Fruit fly (Drosophila melanogaster) whole organism, embryonic: Measurements from ENCODE around the gene AsnRS.

Source experiments
- Atf-2 ChIP-seq: fragments of 200-800 bp; sonication (Bioruptor generic); optimal IDR thresholded peaks from 2 replicates; lab custom pipeline; 2016; ENCODE audit warnings: missing biosample characterization, missing genetic modification characterization
- Awh ChIP-seq: fragments of 200-800 bp; sonication (Bioruptor generic); IDR thresholded peaks from 2 replicates; pipeline ENCODE4, ENCODE4 v1.3.6; 2022; ENCODE audit warnings: missing biosample characterization, missing genetic modification characterization
- Bdp1 ChIP-seq: fragments of 200-800 bp; sonication (Bioruptor generic); optimal IDR thresholded peaks from 3 replicates; lab custom pipeline; 2016; ENCODE audit warnings: missing biosample characterization, missing genetic modification characterization
- Bgb ChIP-seq: fragments of 200-800 bp; sonication (Bioruptor generic); IDR thresholded peaks from 2 replicates; pipeline ENCODE4 v1.3.6; 2022; ENCODE audit warnings: missing biosample characterization, missing genetic modification characterization; ENCODE audit not compliant: partially characterized antibody
- CG10267 ChIP-seq: fragments of 200-800 bp; sonication (Bioruptor generic); optimal IDR thresholded peaks from 2 replicates; lab custom pipeline; 2018; ENCODE audit warnings: missing biosample characterization, mild to moderate bottlenecking, missing genetic modification characterization, moderate library complexity
- CG10274 ChIP-seq: fragments of 200-800 bp; sonication (Bioruptor generic); optimal IDR thresholded peaks from 3 replicates; lab custom pipeline; 2017; ENCODE audit warnings: missing biosample characterization, mild to moderate bottlenecking, missing genetic modification characterization
- CG10543 ChIP-seq: fragments of 200-800 bp; sonication (Bioruptor generic); optimal IDR thresholded peaks from 3 replicates; lab custom pipeline; 2017; ENCODE audit warnings: missing biosample characterization, mild to moderate bottlenecking, missing genetic modification characterization, moderate library complexity
- CG12236 ChIP-seq: fragments of 200-800 bp; sonication (Bioruptor generic); optimal IDR thresholded peaks from 2 replicates; lab custom pipeline; 2016; ENCODE audit warnings: missing biosample characterization, missing genetic modification characterization
- CG12299 ChIP-seq: fragments of 200-800 bp; sonication (Bioruptor generic); optimal IDR thresholded peaks from 2 replicates; lab custom pipeline; 2018; ENCODE audit warnings: missing biosample characterization, mild to moderate bottlenecking, missing genetic modification characterization
- CG12391 ChIP-seq: fragments of 200-800 bp; sonication (Bioruptor generic); optimal IDR thresholded peaks from 3 replicates; lab custom pipeline; 2018; ENCODE audit warnings: missing biosample characterization, mild to moderate bottlenecking, missing genetic modification characterization, moderate library complexity
- CG14050 ChIP-seq: fragments of 200-800 bp; sonication (Bioruptor generic); IDR thresholded peaks from 3 replicates; pipeline ENCODE4 v1.3.6; 2022; ENCODE audit warnings: missing biosample characterization, missing genetic modification characterization
- CG1647 ChIP-seq: fragments of 200-800 bp; sonication (Bioruptor generic); optimal IDR thresholded peaks from 3 replicates; lab custom pipeline; 2016; ENCODE audit warnings: missing biosample characterization, missing genetic modification characterization
- CG17328 ChIP-seq: fragments of 200-800 bp; sonication (Bioruptor generic); IDR thresholded peaks from 2 replicates; pipeline ENCODE4 v1.3.6; 2022; ENCODE audit warnings: missing biosample characterization, missing genetic modification characterization
- CG2129 ChIP-seq: fragments of 200-800 bp; sonication (Bioruptor generic); IDR thresholded peaks from 2 replicates; pipeline ENCODE4 v1.3.6; 2022; ENCODE audit warnings: missing biosample characterization, missing genetic modification characterization; ENCODE audit not compliant: partially characterized antibody
- CG2202 ChIP-seq: fragments of 200-800 bp; sonication (Bioruptor generic); optimal IDR thresholded peaks from 2 replicates; lab custom pipeline; 2018; ENCODE audit warnings: missing biosample characterization, mild to moderate bottlenecking, missing genetic modification characterization
- CG2875 ChIP-seq: fragments of 200-800 bp; sonication (Bioruptor generic); optimal IDR thresholded peaks from 2 replicates; lab custom pipeline; 2017; ENCODE audit warnings: missing biosample characterization, mild to moderate bottlenecking, missing genetic modification characterization, missing genetic modification reagents
- CG4730 ChIP-seq: fragments of 200-800 bp; sonication (Bioruptor generic); IDR thresholded peaks from 2 replicates; pipeline ENCODE4 v1.3.6; 2022; ENCODE audit warnings: missing biosample characterization, missing genetic modification characterization
- CG6813 ChIP-seq: fragments of 200-800 bp; sonication (Bioruptor generic); optimal IDR thresholded peaks from 2 replicates; lab custom pipeline; 2017; ENCODE audit warnings: missing biosample characterization, missing genetic modification characterization, mild to moderate bottlenecking, moderate library complexity, missing genetic modification reagents
- CG7963 ChIP-seq: fragments of 200-800 bp; sonication (Bioruptor generic); IDR thresholded peaks from 3 replicates; pipeline ENCODE4 v1.3.6; 2022; ENCODE audit warnings: missing biosample characterization, missing genetic modification characterization; ENCODE audit not compliant: partially characterized antibody
- Chrac-16 ChIP-seq: fragments of 200-800 bp; sonication (Bioruptor generic); optimal IDR thresholded peaks from 3 replicates; lab custom pipeline; 2016; ENCODE audit warnings: missing biosample characterization, missing genetic modification characterization
- Doc2 ChIP-seq: fragments of 200-800 bp; sonication (Bioruptor generic); IDR thresholded peaks from 2 replicates; pipeline ENCODE4 v1.3.6; 2022; ENCODE audit warnings: missing biosample characterization, missing genetic modification characterization
- Drgx ChIP-seq: fragments of 200-800 bp; sonication (Bioruptor generic); IDR thresholded peaks from 2 replicates; pipeline ENCODE4 v1.3.6; 2022; ENCODE audit warnings: missing biosample characterization, missing genetic modification characterization
- E2f2 ChIP-seq: fragments of 200-800 bp; sonication (Bioruptor generic); IDR thresholded peaks from 2 replicates; pipeline ENCODE4 v1.3.6; 2022; ENCODE audit warnings: missing biosample characterization, missing genetic modification characterization
- Fer2 ChIP-seq: fragments of 200-800 bp; sonication (Bioruptor generic); optimal IDR thresholded peaks from 2 replicates; lab custom pipeline; 2018; ENCODE audit warnings: missing biosample characterization, mild to moderate bottlenecking, missing genetic modification characterization, moderate library complexity
- Hmx ChIP-seq: fragments of 200-800 bp; sonication (Bioruptor generic); optimal IDR thresholded peaks from 2 replicates; lab custom pipeline; 2016; ENCODE audit warnings: missing biosample characterization, missing genetic modification characterization
- Hr39 ChIP-seq: fragments of >200 bp; optimal IDR thresholded peaks from 2 replicates; lab custom pipeline; 2017
- Hsf ChIP-seq: fragments of 200-800 bp; sonication (Bioruptor generic); optimal IDR thresholded peaks from 3 replicates; lab custom pipeline; 2016; ENCODE audit warnings: missing biosample characterization, missing genetic modification characterization
- MESR4 ChIP-seq: fragments of 200-800 bp; sonication (Bioruptor generic); optimal IDR thresholded peaks from 2 replicates; lab custom pipeline; 2018; ENCODE audit warnings: missing biosample characterization, mild to moderate bottlenecking, missing genetic modification characterization, moderate library complexity
- NC2β ChIP-seq: fragments of 200-800 bp; sonication (Bioruptor generic); optimal IDR thresholded peaks from 2 replicates; lab custom pipeline; 2016; ENCODE audit warnings: missing biosample characterization, missing genetic modification characterization
- Ravus ChIP-seq: fragments of 200-800 bp; sonication (Bioruptor generic); IDR thresholded peaks from 2 replicates; pipeline ENCODE4 v1.3.6; 2022; ENCODE audit warnings: missing biosample characterization, missing genetic modification characterization
- Side ChIP-seq: fragments of 200-800 bp; sonication (Bioruptor generic); optimal IDR thresholded peaks from 2 replicates; lab custom pipeline; 2016; ENCODE audit warnings: missing biosample characterization, missing genetic modification characterization
- Sin3A ChIP-seq: fragments of >200 bp; optimal IDR thresholded peaks from 2 replicates; lab custom pipeline; 2018
- Trl ChIP-seq, 3 experiments: fragments of >200 bp in 2 of 3; fragments of 200-800 bp in 1 of 3; sonication (Bioruptor generic) in 1 of 3; optimal IDR thresholded peaks; 2 replicates in 1 of 3; 3 replicates in 2 of 3; lab custom pipeline; 2016 to 2017; ENCODE audit warnings: missing biosample characterization in 1 of 3, missing genetic modification characterization in 1 of 3
- aop ChIP-seq: fragments of 200-800 bp; sonication (Bioruptor generic); IDR thresholded peaks from 2 replicates; pipeline ENCODE4 v1.3.6; 2022; ENCODE audit warnings: missing biosample characterization, missing genetic modification characterization
- crp ChIP-seq, 2 experiments: fragments of 200-800 bp; sonication (Bioruptor generic); optimal IDR thresholded peaks; 2 replicates in 1 of 2; 3 replicates in 1 of 2; lab custom pipeline; 2017; ENCODE audit warnings: missing biosample characterization in 2 of 2, missing genetic modification characterization in 2 of 2, mild to moderate bottlenecking in 1 of 2, moderate library complexity in 1 of 2
- dpn ChIP-seq, 2 experiments: fragments of 200-800 bp; sonication (Bioruptor generic); optimal IDR thresholded peaks; 3 replicates each; lab custom pipeline; 2016; ENCODE audit warnings: missing biosample characterization in 2 of 2, missing genetic modification characterization in 2 of 2
- exex ChIP-seq: fragments of 200-800 bp; sonication (Bioruptor generic); optimal IDR thresholded peaks from 4 replicates; lab custom pipeline; 2018; ENCODE audit warnings: missing biosample characterization, mild to moderate bottlenecking, missing genetic modification characterization, moderate library complexity
- eyg ChIP-seq: fragments of 200-800 bp; sonication (Bioruptor generic); optimal IDR thresholded peaks from 3 replicates; lab custom pipeline; 2016; ENCODE audit warnings: missing biosample characterization, missing genetic modification characterization
- fd3F ChIP-seq: fragments of 200-800 bp; sonication (Bioruptor generic); optimal IDR thresholded peaks from 2 replicates; lab custom pipeline; 2018; ENCODE audit warnings: missing biosample characterization, mild to moderate bottlenecking, missing genetic modification characterization, moderate library complexity
- gsb ChIP-seq: fragments of 200-800 bp; sonication (Bioruptor generic); IDR thresholded peaks from 2 replicates; pipeline ENCODE4 v1.3.6; 2022; ENCODE audit warnings: missing biosample characterization, missing genetic modification characterization
- her ChIP-seq: fragments of 200-800 bp; sonication (Bioruptor generic); optimal IDR thresholded peaks from 2 replicates; lab custom pipeline; 2016; ENCODE audit warnings: missing biosample characterization, missing genetic modification characterization
- mam ChIP-seq: fragments of 200-800 bp; sonication (Bioruptor generic); optimal IDR thresholded peaks from 3 replicates; lab custom pipeline; 2016; ENCODE audit warnings: missing biosample characterization, missing genetic modification characterization
- psq ChIP-seq: fragments of 200-800 bp; sonication (Bioruptor generic); optimal IDR thresholded peaks from 2 replicates; lab custom pipeline; 2017; ENCODE audit warnings: missing biosample characterization, missing genetic modification characterization
- pum ChIP-seq: fragments of 200-800 bp; sonication (Bioruptor generic); optimal IDR thresholded peaks from 2 replicates; lab custom pipeline; 2016; ENCODE audit warnings: missing biosample characterization, missing genetic modification characterization
- ro ChIP-seq: fragments of 200-800 bp; sonication (Bioruptor generic); IDR thresholded peaks from 2 replicates; pipeline ENCODE4 v1.3.6; 2022; ENCODE audit warnings: missing biosample characterization, missing genetic modification characterization
- salm ChIP-seq: fragments of 200-800 bp; sonication (Bioruptor generic); optimal IDR thresholded peaks from 2 replicates; lab custom pipeline; 2018; ENCODE audit warnings: missing biosample characterization, mild to moderate bottlenecking, missing genetic modification characterization
- schlank ChIP-seq: fragments of 200-800 bp; sonication (Bioruptor generic); optimal IDR thresholded peaks from 2 replicates; lab custom pipeline; 2018; ENCODE audit warnings: missing biosample characterization, mild to moderate bottlenecking, missing genetic modification characterization
- sim ChIP-seq: fragments of 200-800 bp; sonication (Bioruptor generic); IDR thresholded peaks from 2 replicates; pipeline ENCODE4 v1.3.6; 2022; ENCODE audit warnings: missing biosample characterization, missing genetic modification characterization
- slbo ChIP-seq: fragments of 200-800 bp; sonication (Bioruptor generic); IDR thresholded peaks from 2 replicates; pipeline ENCODE4 v1.3.6; 2022; ENCODE audit warnings: missing biosample characterization, missing genetic modification characterization
- vvl ChIP-seq: fragments of 200-800 bp; sonication (Bioruptor generic); IDR thresholded peaks from 2 replicates; pipeline ENCODE4 v1.3.6; 2022; ENCODE audit warnings: missing biosample characterization, missing genetic modification characterization
- zen ChIP-seq: fragments of 200-800 bp; sonication (Bioruptor generic); optimal IDR thresholded peaks from 3 replicates; lab custom pipeline; 2018; ENCODE audit warnings: missing biosample characterization, mild to moderate bottlenecking, missing genetic modification characterization, moderate library complexity
- zen2 ChIP-seq: fragments of 200-800 bp; sonication (Bioruptor generic); IDR thresholded peaks from 3 replicates; pipeline ENCODE4 v1.3.6; 2022; ENCODE audit warnings: missing biosample characterization, missing genetic modification characterization; ENCODE audit not compliant: partially characterized antibody

The AsnRS gene

DNA sequence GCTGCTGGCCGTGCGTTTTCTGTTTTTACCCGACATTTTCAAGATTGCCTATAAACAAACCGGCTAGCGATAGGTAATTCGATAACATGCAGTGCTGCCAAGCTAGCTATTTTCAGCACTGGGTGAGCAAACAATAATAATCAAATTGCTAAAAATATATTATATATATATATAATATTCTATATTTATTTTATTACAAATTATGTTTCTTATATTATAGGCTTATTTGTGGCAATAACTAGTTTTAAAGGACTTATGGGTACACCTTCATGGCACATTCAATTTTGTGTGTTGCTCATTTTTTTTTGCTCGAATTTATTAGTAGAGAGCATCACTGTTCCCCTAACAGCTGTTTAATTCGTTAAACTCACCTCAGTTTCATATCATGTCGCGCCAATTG, 4.9 kb downstream of the AsnRS start (continued):
- TF ChIP-seq Bdp1 (GFP tag; lab: Kevin White, UChicago): no peak
- TF ChIP-seq CG2202 (tag; lab: Kevin White, UChicago): no peak
- no peak for TF ChIP-seq Bgb (GFP tag; lab: Robert Waterston, UW)
- no peak for TF ChIP-seq Atf-2 (GFP tag; lab: Kevin White, UChicago)
- peak; percentile 65 for TF ChIP-seq slbo (GFP tag; lab: Robert Waterston, UW)
- no peak for TF ChIP-seq CG17328 (GFP tag; lab: Robert Waterston, UW)
- TF ChIP-seq Hr39 (lab: Kevin White, UChicago): no peak
- no peak for TF ChIP-seq schlank
- TF ChIP-seq ro: no peak
- no peak for TF ChIP-seq CG7963 (GFP tag; lab: Robert Waterston, UW)
- no peak for TF ChIP-seq zen2 (GFP tag; lab: Robert Waterston, UW)
- TF ChIP-seq sim (GFP tag; lab: Robert Waterston, UW): no peak
- TF ChIP-seq Hmx: no peak
- TF ChIP-seq Awh: no peak
- TF ChIP-seq Doc2: no peak
- TF ChIP-seq NC2β (GFP tag; lab: Kevin White, UChicago): no peak
- peak; percentile 67 for TF ChIP-seq E2f2 (GFP tag; lab: Robert Waterston, UW)
- TF ChIP-seq CG12299 (tag; lab: Kevin White, UChicago): peak; percentile 67
- TF ChIP-seq Ravus: no peak
- no peak for TF ChIP-seq CG4730 (GFP tag; lab: Robert Waterston, UW)
- TF ChIP-seq fd3F (GFP tag; lab: Kevin White, UChicago): peak; percentile 63
- TF ChIP-seq CG12391 (tag; lab: Kevin White, UChicago): peak; percentile 83
- no peak for TF ChIP-seq eyg
- no peak for TF ChIP-seq Drgx (GFP tag; lab: Robert Waterston, UW)
- no peak for TF ChIP-seq CG14050
- no peak for TF ChIP-seq Sin3A (lab: Kevin White, UChicago)
- TF ChIP-seq zen (tag; lab: Kevin White, UChicago): peak; percentile 45
- TF ChIP-seq CG10267 (tag; lab: Kevin White, UChicago): peak; percentile 73
- no peak for TF ChIP-seq CG1647 (GFP tag; lab: Kevin White, UChicago)
- TF ChIP-seq aop (GFP tag; lab: Robert Waterston, UW): no peak
- TF ChIP-seq CG6813 (GFP tag; lab: Kevin White, UChicago): no peak
- peak; percentile 66 to 91 for TF ChIP-seq crp (GFP tag; optimal IDR thresholded peaks at IDR 0.05; lab: Kevin White, UChicago)
- no peak for TF ChIP-seq her (GFP tag; lab: Kevin White, UChicago)
- TF ChIP-seq Fer2 (tag; lab: Kevin White, UChicago): peak; percentile 66
- no peak for TF ChIP-seq exex
- no peak for TF ChIP-seq vvl (GFP tag; lab: Robert Waterston, UW)
- TF ChIP-seq CG10543: peak; percentile 84
- no peak for TF ChIP-seq mam (GFP tag; lab: Kevin White, UChicago)
- TF ChIP-seq Side (GFP tag; lab: Kevin White, UChicago): no peak
- TF ChIP-seq dpn (GFP tag; optimal IDR thresholded peaks at IDR 0.05; lab: Kevin White, UChicago): peak in 1 of 2 experiments; percentile 70
- no peak for TF ChIP-seq MESR4 (GFP tag; lab: Kevin White, UChicago)
- no peak for TF ChIP-seq Trl (optimal IDR thresholded peaks at IDR 0.05; lab: Kevin White, UChicago)
- TF ChIP-seq Trl (GFP tag; optimal IDR thresholded peaks at IDR 0.05; lab: Kevin White, UChicago): no peak
- TF ChIP-seq pum (GFP tag; lab: Kevin White, UChicago): no peak
- no peak for TF ChIP-seq CG2875 (GFP tag; lab: Kevin White, UChicago)
- TF ChIP-seq salm (tag; lab: Kevin White, UChicago): peak; percentile 44
- no peak for TF ChIP-seq CG2129 (GFP tag; lab: Robert Waterston, UW)
- TF ChIP-seq Hsf (GFP tag; lab: Kevin White, UChicago): no peak
- no peak for TF ChIP-seq gsb (GFP tag; lab: Robert Waterston, UW)
- no peak for TF ChIP-seq psq
- TF ChIP-seq CG10274: no peak
- peak; percentile 17 for TF ChIP-seq Chrac-16 (GFP tag; lab: Kevin White, UChicago)
- TF ChIP-seq CG12236: no peak
